Worm (Caenorhabditis elegans) whole organism, young adult: ENCODE measurements around the gene C33B4.4.

Source experiments
- nfya-1 ChIP-seq: sonication (generic microtip); optimal IDR thresholded peaks from 2 replicates; lab custom pipeline; 2017; ENCODE audit warnings: antibody characterized with exemption, missing compliant biosample characterization, missing genetic modification characterization, borderline replicate concordance; ENCODE audit not compliant: insufficient read depth
- sptf-2 ChIP-seq: fragments of 200-800 bp; sonication (Bioruptor generic); optimal IDR thresholded peaks from 2 replicates; lab custom pipeline; 2018; ENCODE audit warnings: mild to moderate bottlenecking, missing genetic modification characterization, missing compliant biosample characterization
- unc-62 ChIP-seq: fragments of 150-350 bp; optimal IDR thresholded peaks from 2 replicates; lab custom pipeline; 2014; ENCODE audit warnings: missing biosample characterization, missing genetic modification reagents, missing genetic modification characterization
- ztf-26 ChIP-seq: sonication (generic microtip); optimal IDR thresholded peaks from 2 replicates; lab custom pipeline; 2017; ENCODE audit warnings: missing genetic modification characterization, missing compliant biosample characterization

- no peak for TF ChIP-seq nfya-1 (tag; lab: Kevin White, UChicago)
- no peak for TF ChIP-seq sptf-2 (GFP tag; lab: Kevin White, UChicago)
- TF ChIP-seq ztf-26, result no peak
- no peak for TF ChIP-seq unc-62 (GFP tag; lab: Kevin White, UChicago)
Observed at ce11 chrII:11417999-11418398, 34.8 kb upstream of the C33B4.4 start, which contains the start of gene C05D12.2.
